Worm (Caenorhabditis elegans) whole organism, dauer: Measurements from ENCODE around the gene B0280.9.
"Not testable (repeated sequence)": the region's sequence is repeated elsewhere in the genome, so short reads cannot be mapped to it uniquely, and the experiment has no call there.

ENCODE experiments used
- unc-62 ChIP-seq: sonication (generic microtip); optimal IDR thresholded peaks from 2 replicates; lab custom pipeline; 2017; ENCODE audit warnings: missing biosample characterization, missing genetic modification reagents, missing genetic modification characterization

B0280.9 gene

ce11 chrIII:7146341-7146740 is 23.6 kb upstream of the B0280.9 start:
- TF ChIP-seq unc-62 (GFP tag; lab: Kevin White, UChicago): no peak

DNA sequence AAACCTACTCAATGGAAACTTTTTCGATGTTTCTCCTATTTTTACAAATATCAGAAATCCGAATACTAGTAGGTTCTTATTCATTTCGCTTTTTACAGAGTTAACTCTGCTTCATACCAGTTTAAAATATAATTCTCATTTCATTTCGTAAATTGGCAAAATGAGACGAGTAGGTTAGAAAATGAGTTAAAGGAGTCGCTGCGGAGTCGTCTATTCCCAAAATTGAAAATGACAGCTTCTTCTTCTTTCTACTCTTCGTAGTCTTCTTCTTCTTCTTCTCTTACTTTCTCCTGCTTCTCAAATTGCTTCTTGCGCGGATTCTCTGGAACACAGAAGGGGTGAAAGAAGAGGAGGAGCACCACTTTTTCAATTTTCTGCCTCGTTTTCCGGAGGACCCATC is 22.1 kb upstream of the B0280.9 start, which contains the start of gene glr-2:
TSS of gene glr-2 (minus strand) at position 211 of the 400 bp plus-strand sequence.
- no peak for TF ChIP-seq unc-62 (GFP tag; lab: Kevin White, UChicago)

- no peak for TF ChIP-seq unc-62 (GFP tag; lab: Kevin White, UChicago)
These were observed 19.5 kb upstream of the B0280.9 start for ce11 chrIII:7142172-7142601.

DNA sequence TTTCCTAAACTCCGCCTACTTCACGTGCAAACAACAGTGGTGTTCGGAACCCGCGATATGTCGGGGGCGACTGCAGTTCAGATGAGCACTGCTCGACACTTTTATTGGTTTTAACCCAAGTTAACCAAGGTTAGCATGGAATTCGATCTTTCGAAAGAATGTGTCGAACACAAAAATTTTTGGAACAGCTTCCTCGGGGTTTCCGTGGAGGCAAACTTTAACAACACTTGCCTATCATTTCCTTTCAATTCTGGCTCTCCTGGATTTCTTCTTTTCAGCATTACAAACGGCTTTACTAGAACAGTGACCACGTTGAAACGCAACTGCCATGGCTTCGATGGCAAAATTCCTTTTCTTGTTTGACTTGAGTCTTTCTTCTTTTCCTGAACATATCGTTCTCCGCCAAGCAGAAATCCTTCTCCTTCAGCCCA is 18.6 kb upstream of the B0280.9 start:
- no peak for TF ChIP-seq unc-62 (GFP tag; lab: Kevin White, UChicago)

DNA sequence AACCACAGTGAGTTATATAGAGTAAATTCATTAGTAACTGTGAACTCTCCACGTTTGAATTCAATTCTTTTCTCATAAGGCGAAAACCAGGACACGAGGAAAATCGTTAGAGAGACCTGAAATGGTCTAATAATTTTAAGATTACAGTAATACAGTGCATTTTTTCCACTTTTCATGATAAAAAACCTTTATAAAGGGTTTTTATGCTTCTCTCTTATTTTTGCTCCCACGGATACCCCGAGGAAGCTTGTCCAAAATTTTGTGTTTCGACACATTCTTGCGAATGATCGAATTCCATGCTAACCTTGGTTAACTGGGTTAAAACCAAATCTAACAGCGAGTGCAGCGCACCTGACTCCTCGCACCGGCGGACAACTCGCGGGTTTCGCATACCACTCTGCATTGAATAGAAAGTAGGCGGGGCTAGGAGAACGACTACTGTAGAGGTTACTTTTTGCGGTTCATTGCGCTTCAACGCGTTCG is 17.6 kb upstream of the B0280.9 start:
- TF ChIP-seq unc-62 (GFP tag; lab: Kevin White, UChicago): no peak

ce11 chrIII:7138178-7138577 is 15.5 kb upstream of the B0280.9 start, which contains the start of gene B0280.11:
B0280.11 (minus strand) TSS chrIII:7138278.
- TF ChIP-seq unc-62 (GFP tag; lab: Kevin White, UChicago): no peak

ce11 chrIII:7136015-7136414 is 13.3 kb upstream of the B0280.9 start, which contains the start of gene B0280.17:
B0280.17 (minus strand) TSS chrIII:7136115.
- no peak for TF ChIP-seq unc-62 (GFP tag; lab: Kevin White, UChicago)

- no peak for TF ChIP-seq unc-62 (GFP tag; lab: Kevin White, UChicago)
These were observed 10.9 kb upstream of the B0280.9 start, which contains the start of the genes pot-1 and ggtb-1 for ce11 chrIII:7133559-7133958. pot-1 (minus strand) TSS chrIII:7133678. ggtb-1 (plus strand) TSS chrIII:7133766.

DNA sequence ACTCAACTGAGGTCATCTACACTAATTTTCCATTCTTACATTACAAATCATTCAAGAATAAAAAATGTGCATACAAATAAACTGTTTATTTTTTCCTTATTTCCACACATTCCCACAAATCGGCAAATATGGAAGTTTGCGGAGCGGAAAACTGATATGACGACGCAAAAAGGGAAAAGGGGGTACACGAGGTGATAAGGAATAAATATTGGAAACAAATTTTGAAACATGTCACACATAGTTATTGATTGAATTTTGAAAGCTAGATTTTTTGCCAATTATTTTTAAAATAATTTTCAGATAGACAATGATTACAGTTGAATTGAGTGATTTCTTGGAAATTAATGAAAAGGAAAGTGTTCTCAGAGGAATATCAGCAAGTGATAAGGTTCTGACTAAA is 5.9 kb upstream of the B0280.9 start, which contains the start of gene viro-2:
TSS of gene viro-2 (plus strand) at position 301 of the 400 bp plus-strand sequence.
- not testable (repeated sequence) for TF ChIP-seq unc-62 (GFP tag; lab: Kevin White, UChicago)

DNA sequence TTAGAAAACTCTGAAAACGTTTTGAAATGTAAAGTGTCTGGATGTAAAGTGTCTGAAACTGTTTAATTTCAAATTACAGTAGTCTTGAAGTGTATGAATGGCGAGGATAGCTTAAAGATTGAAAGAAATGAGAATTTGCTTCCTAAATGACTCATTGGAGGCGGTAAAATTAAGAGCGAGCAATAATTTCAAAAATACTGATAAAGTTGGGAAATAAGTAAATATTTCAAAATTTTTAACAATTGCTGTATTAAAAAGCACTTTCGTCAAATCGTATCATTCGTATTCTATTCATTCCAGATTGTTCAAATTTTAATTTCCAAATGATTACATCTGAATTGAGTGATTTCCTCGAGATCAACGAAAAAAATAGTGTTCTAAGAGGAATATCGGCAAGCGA is 1.7 kb upstream of the B0280.9 start, which contains the start of gene B0280.2:
TSS of gene B0280.2 (plus strand) at position 301 of the 400 bp plus-strand sequence.
- TF ChIP-seq unc-62 (GFP tag; lab: Kevin White, UChicago): no peak

DNA sequence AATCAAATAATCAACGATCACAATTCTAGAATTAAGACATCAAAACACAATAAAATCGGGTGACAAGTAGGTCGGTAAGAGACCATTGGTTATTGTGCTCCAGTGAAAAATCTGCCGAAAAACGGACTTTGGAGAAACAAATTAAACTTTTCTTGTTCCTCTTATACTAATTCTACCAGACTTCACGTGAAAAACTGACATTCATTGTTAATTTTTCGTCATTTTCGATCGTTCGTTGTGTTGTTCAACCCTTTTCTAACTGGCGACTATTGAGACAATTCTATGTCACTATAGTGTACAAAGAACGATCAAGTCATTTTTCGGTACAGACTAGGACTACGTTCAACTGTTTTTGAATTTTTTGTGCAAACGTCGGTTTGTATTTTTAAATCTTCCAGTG is 2.2 kb downstream of the B0280.9 start:
- no peak for TF ChIP-seq unc-62 (GFP tag; lab: Kevin White, UChicago)

DNA sequence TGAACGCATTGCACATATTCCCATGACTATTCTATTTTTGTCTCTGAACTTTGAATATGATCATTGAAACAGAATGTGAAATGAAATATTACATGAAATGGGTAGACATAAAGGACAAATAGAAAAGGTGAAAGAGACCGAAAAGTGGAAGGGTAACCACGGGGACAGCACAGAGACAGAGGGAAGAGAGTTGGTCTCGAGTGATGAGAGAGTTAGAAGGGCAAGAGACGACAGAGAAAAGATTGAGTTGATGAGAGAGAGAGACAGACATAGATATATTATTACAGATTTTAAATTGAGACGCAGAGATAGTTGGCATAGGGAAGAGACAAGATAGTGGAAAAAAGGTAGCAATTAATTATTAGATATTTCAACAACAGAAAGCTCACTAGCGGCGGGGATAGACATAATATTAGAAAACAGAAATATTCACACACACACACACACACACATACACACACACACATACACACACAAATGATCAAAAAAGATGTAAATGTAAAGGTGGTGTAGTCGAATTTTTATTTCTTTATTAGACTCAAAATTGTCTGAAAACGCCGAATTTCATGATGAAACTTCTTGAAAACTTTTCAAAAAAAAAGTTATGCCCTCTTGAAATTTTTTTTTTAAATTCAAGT is 6.0 kb downstream of the B0280.9 start:
- no peak for TF ChIP-seq unc-62 (GFP tag; lab: Kevin White, UChicago)

DNA sequence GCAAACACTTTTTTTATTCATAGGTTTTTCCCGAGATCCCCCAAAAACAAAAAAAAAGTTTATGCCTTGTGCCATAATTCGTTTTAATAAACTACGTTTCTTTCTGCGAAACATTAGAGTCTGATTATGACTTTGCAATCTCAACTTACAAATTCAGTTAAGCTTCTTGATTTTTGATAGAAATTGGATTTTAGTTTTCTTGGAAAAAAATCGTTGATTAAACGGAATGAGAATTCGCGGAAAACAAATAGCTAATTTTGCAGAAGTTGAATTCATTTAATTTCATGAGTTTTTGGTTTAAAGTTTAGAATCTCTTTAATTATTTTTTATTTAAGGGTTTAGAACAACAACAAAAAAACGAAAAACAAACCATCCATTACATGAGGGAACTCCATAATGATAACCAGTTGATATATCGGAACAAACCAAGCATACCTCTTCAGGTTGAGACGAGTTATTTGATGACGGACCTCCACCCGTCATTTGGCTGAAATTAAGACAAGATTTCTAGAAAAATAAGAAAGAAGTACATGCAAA is 7.7 kb downstream of the B0280.9 start, which contains the start of gene nhr-10:
TSS of gene nhr-10 (minus strand) at position 487 of the 537 bp plus-strand sequence.
- TF ChIP-seq unc-62 (GFP tag; lab: Kevin White, UChicago): no peak

- TF ChIP-seq unc-62 (GFP tag; lab: Kevin White, UChicago): no peak
These were observed 10.4 kb downstream of the B0280.9 start for ce11 chrIII:7112285-7112684.

ce11 chrIII:7111793-7112192 is 10.9 kb downstream of the B0280.9 start, which contains the start of gene B0280.7:
B0280.7 (minus strand) TSS chrIII:7111893.
- TF ChIP-seq unc-62 (GFP tag; lab: Kevin White, UChicago): no peak

- no peak for TF ChIP-seq unc-62 (GFP tag; lab: Kevin White, UChicago)
These were observed 14.7 kb downstream of the B0280.9 start, which contains the start of gene odd-1 for ce11 chrIII:7107965-7108364. odd-1 (plus strand) TSS chrIII:7108313.
